Fruit fly (Drosophila melanogaster) whole organism, embryonic: ENCODE data around the gene bwa.
A peak's percentile ranks its signal among the peaks of the same experiment; 100 is the strongest.

Experiments used
- Asciz ChIP-seq: fragments of 200-800 bp; sonication (Bioruptor generic); optimal IDR thresholded peaks from 2 replicates; lab custom pipeline; 2017; ENCODE audit warnings: missing biosample characterization, mild to moderate bottlenecking, missing genetic modification characterization, missing genetic modification reagents
- Atf6 ChIP-seq: fragments of 200-800 bp; sonication (Bioruptor generic); IDR thresholded peaks from 2 replicates; pipeline ENCODE4 v1.3.6; 2022; ENCODE audit warnings: missing biosample characterization, missing genetic modification characterization
- Awh ChIP-seq: fragments of 200-800 bp; sonication (Bioruptor generic); IDR thresholded peaks from 2 replicates; pipeline ENCODE4, ENCODE4 v1.3.6; 2022; ENCODE audit warnings: missing biosample characterization, missing genetic modification characterization
- B-H1 ChIP-seq: fragments of 200-800 bp; sonication (Bioruptor generic); IDR thresholded peaks from 3 replicates; pipeline ENCODE4 v1.3.6; 2022; ENCODE audit warnings: missing biosample characterization, missing genetic modification characterization
- CG10147 ChIP-seq: fragments of 200-800 bp; sonication (Bioruptor generic); optimal IDR thresholded peaks from 2 replicates; lab custom pipeline; 2019; ENCODE audit warnings: missing biosample characterization, mild to moderate bottlenecking, missing genetic modification characterization, moderate library complexity
- CG10431 ChIP-seq: fragments of 200-800 bp; sonication (Bioruptor generic); optimal IDR thresholded peaks from 3 replicates; lab custom pipeline; 2018; ENCODE audit warnings: missing biosample characterization, mild to moderate bottlenecking, missing genetic modification characterization
- CG11093 ChIP-seq: fragments of 200-800 bp; sonication (Bioruptor generic); IDR thresholded peaks from 3 replicates; pipeline ENCODE4 v1.3.6; 2022; ENCODE audit warnings: missing biosample characterization, missing genetic modification characterization
- CG12299 ChIP-seq: fragments of 200-800 bp; sonication (Bioruptor generic); optimal IDR thresholded peaks from 2 replicates; lab custom pipeline; 2018; ENCODE audit warnings: missing biosample characterization, mild to moderate bottlenecking, missing genetic modification characterization
- CG12744 ChIP-seq: fragments of 200-800 bp; sonication (Bioruptor generic); optimal IDR thresholded peaks from 2 replicates; lab custom pipeline; 2016; ENCODE audit warnings: missing biosample characterization, missing genetic modification characterization
- CG15073 ChIP-seq: fragments of 200-800 bp; sonication (Bioruptor generic); optimal IDR thresholded peaks from 2 replicates; lab custom pipeline; 2016; ENCODE audit warnings: missing biosample characterization, missing genetic modification characterization
- CG15269 ChIP-seq: fragments of 200-800 bp; sonication (Bioruptor generic); optimal IDR thresholded peaks from 2 replicates; lab custom pipeline; 2018; ENCODE audit warnings: missing biosample characterization, mild to moderate bottlenecking, missing genetic modification characterization, moderate library complexity
- CG17186 ChIP-seq: fragments of 200-800 bp; sonication (Bioruptor generic); optimal IDR thresholded peaks from 3 replicates; lab custom pipeline; 2017; ENCODE audit warnings: missing biosample characterization, missing genetic modification reagents, missing genetic modification characterization
- CG17802 ChIP-seq: fragments of 200-800 bp; sonication (Bioruptor generic); optimal IDR thresholded peaks from 2 replicates; lab custom pipeline; 2018; ENCODE audit warnings: missing biosample characterization, mild to moderate bottlenecking, missing genetic modification characterization, moderate library complexity
- CG17912 ChIP-seq: fragments of 200-800 bp; sonication (Bioruptor generic); optimal IDR thresholded peaks from 2 replicates; lab custom pipeline; 2018; ENCODE audit warnings: missing biosample characterization, mild to moderate bottlenecking, missing genetic modification characterization
- CG18764 ChIP-seq: fragments of 200-800 bp; sonication (Bioruptor generic); optimal IDR thresholded peaks from 3 replicates; lab custom pipeline; 2016; ENCODE audit warnings: missing biosample characterization, missing genetic modification characterization
- CG34422 ChIP-seq: fragments of 200-800 bp; sonication (Bioruptor generic); IDR thresholded peaks from 3 replicates; pipeline ENCODE4 v1.3.6; 2022; ENCODE audit warnings: missing biosample characterization, missing genetic modification characterization
- CG43689 ChIP-seq: fragments of 200-800 bp; sonication (Bioruptor generic); IDR thresholded peaks from 2 replicates; pipeline ENCODE4 v1.3.6; 2022; ENCODE audit warnings: missing biosample characterization, missing genetic modification characterization
- CG6254 ChIP-seq: fragments of 200-800 bp; sonication (Bioruptor generic); optimal IDR thresholded peaks from 3 replicates; lab custom pipeline; 2017; ENCODE audit warnings: mild to moderate bottlenecking, missing biosample characterization, missing genetic modification reagents, missing genetic modification characterization
- CG6813 ChIP-seq: fragments of 200-800 bp; sonication (Bioruptor generic); optimal IDR thresholded peaks from 2 replicates; lab custom pipeline; 2017; ENCODE audit warnings: missing biosample characterization, missing genetic modification characterization, mild to moderate bottlenecking, moderate library complexity, missing genetic modification reagents
- CTCF ChIP-seq: fragments of 200-800 bp; sonication (Bioruptor generic); optimal IDR thresholded peaks from 2 replicates; lab custom pipeline; 2017; ENCODE audit warnings: missing biosample characterization, mild to moderate bottlenecking, missing genetic modification characterization, moderate library complexity
- CoRest ChIP-seq: fragments of 200-800 bp; sonication (Bioruptor generic); optimal IDR thresholded peaks from 3 replicates; lab custom pipeline; 2018; ENCODE audit warnings: missing biosample characterization, mild to moderate bottlenecking, missing genetic modification characterization, moderate library complexity
- HLH3B ChIP-seq: fragments of 200-800 bp; sonication (Bioruptor generic); IDR thresholded peaks from 2 replicates; pipeline ENCODE4 v1.3.6; 2022; ENCODE audit warnings: missing biosample characterization, missing genetic modification characterization
- HLH4C ChIP-seq: fragments of 200-800 bp; sonication (Bioruptor generic); IDR thresholded peaks from 3 replicates; pipeline ENCODE4 v1.3.6; 2022; ENCODE audit warnings: missing biosample characterization, missing genetic modification characterization; ENCODE audit not compliant: partially characterized antibody
- Hsf ChIP-seq: fragments of 200-800 bp; sonication (Bioruptor generic); optimal IDR thresholded peaks from 3 replicates; lab custom pipeline; 2016; ENCODE audit warnings: missing biosample characterization, missing genetic modification characterization
- Lpt ChIP-seq: fragments of >200 bp; optimal IDR thresholded peaks from 2 replicates; lab custom pipeline; 2018; ENCODE audit warnings: missing biosample characterization, missing genetic modification characterization
- Neu2 ChIP-seq: fragments of 200-800 bp; sonication (Bioruptor generic); optimal IDR thresholded peaks from 3 replicates; lab custom pipeline; 2016; ENCODE audit warnings: missing biosample characterization, missing genetic modification characterization, borderline replicate concordance
- Sin3A ChIP-seq: fragments of >200 bp; optimal IDR thresholded peaks from 2 replicates; lab custom pipeline; 2018
- YL-1 ChIP-seq: fragments of 200-800 bp; sonication (Bioruptor generic); optimal IDR thresholded peaks from 3 replicates; lab custom pipeline; 2017; ENCODE audit warnings: missing biosample characterization, mild to moderate bottlenecking, missing genetic modification characterization
- ase ChIP-seq: fragments of 200-800 bp; sonication (Bioruptor generic); IDR thresholded peaks from 3 replicates; pipeline ENCODE4 v1.3.6; 2022; ENCODE audit warnings: missing biosample characterization, missing genetic modification characterization
- az2 ChIP-seq: fragments of 200-800 bp; sonication (Bioruptor generic); optimal IDR thresholded peaks from 3 replicates; lab custom pipeline; 2016; ENCODE audit warnings: missing biosample characterization, missing genetic modification characterization
- br ChIP-seq: fragments of >200 bp; optimal IDR thresholded peaks from 2 replicates; lab custom pipeline; 2017
- cas ChIP-seq: fragments of 200-800 bp; sonication (Bioruptor generic); IDR thresholded peaks from 2 replicates; pipeline ENCODE4 v1.3.6; 2022; ENCODE audit warnings: missing biosample characterization, missing genetic modification characterization
- chn ChIP-seq: fragments of 200-800 bp; sonication (Bioruptor generic); optimal IDR thresholded peaks from 2 replicates; lab custom pipeline; 2016; ENCODE audit warnings: missing biosample characterization, missing genetic modification characterization
- ci ChIP-seq: fragments of 200-800 bp; sonication (Bioruptor generic); IDR thresholded peaks from 3 replicates; pipeline ENCODE4 v1.3.6; 2022; ENCODE audit warnings: missing biosample characterization, missing genetic modification characterization
- fru ChIP-seq: fragments of >200 bp; optimal IDR thresholded peaks from 2 replicates; lab custom pipeline; 2017
- gcm2 ChIP-seq: fragments of 200-800 bp; sonication (Bioruptor generic); optimal IDR thresholded peaks from 2 replicates; lab custom pipeline; 2016; ENCODE audit warnings: missing biosample characterization, missing genetic modification characterization
- jumu ChIP-seq: fragments of 200-800 bp; sonication (Bioruptor generic); optimal IDR thresholded peaks from 3 replicates; lab custom pipeline; 2016; ENCODE audit warnings: missing biosample characterization, missing genetic modification characterization
- lbe ChIP-seq: fragments of 200-800 bp; sonication (Bioruptor generic); optimal IDR thresholded peaks from 2 replicates; lab custom pipeline; 2016; ENCODE audit warnings: missing biosample characterization, mild to moderate bottlenecking, missing genetic modification characterization
- lmd ChIP-seq: fragments of 200-800 bp; sonication (Bioruptor generic); IDR thresholded peaks from 2 replicates; pipeline ENCODE4 v1.3.6; 2022; ENCODE audit warnings: missing biosample characterization, missing genetic modification characterization
- nau ChIP-seq: fragments of 200-800 bp; sonication (Bioruptor generic); optimal IDR thresholded peaks from 3 replicates; lab custom pipeline; 2017; ENCODE audit warnings: missing biosample characterization, mild to moderate bottlenecking, missing genetic modification characterization, missing genetic modification reagents
- scrt ChIP-seq: fragments of 200-800 bp; sonication (Bioruptor generic); optimal IDR thresholded peaks from 2 replicates; lab custom pipeline; 2018; ENCODE audit warnings: missing biosample characterization, mild to moderate bottlenecking, missing genetic modification characterization, moderate library complexity
- slp2 ChIP-seq: fragments of 200-800 bp; sonication (Bioruptor generic); optimal IDR thresholded peaks from 2 replicates; lab custom pipeline; 2016; ENCODE audit warnings: missing biosample characterization, missing genetic modification characterization
- sqz ChIP-seq: fragments of 200-800 bp; sonication (Bioruptor generic); optimal IDR thresholded peaks from 3 replicates; lab custom pipeline; 2018; ENCODE audit warnings: missing biosample characterization, mild to moderate bottlenecking, missing genetic modification characterization
- tgo ChIP-seq: fragments of 200-800 bp; sonication (Bioruptor generic); IDR thresholded peaks from 3 replicates; pipeline ENCODE4 v1.3.6; 2022; ENCODE audit warnings: missing biosample characterization, missing genetic modification characterization
- tio ChIP-seq: fragments of 200-800 bp; sonication (Bioruptor generic); optimal IDR thresholded peaks from 2 replicates; lab custom pipeline; 2017; ENCODE audit warnings: missing biosample characterization, missing genetic modification characterization, inconsistent platforms
- trem ChIP-seq: fragments of 200-800 bp; optimal IDR thresholded peaks from 3 replicates; lab custom pipeline; 2019; ENCODE audit warnings: missing biosample characterization, mild to moderate bottlenecking, missing genetic modification characterization, moderate library complexity
- ttk ChIP-seq: fragments of 200-800 bp; sonication (Bioruptor generic); IDR thresholded peaks from 2 replicates; pipeline ENCODE4 v2.1.2; 2022; ENCODE audit warnings: missing biosample characterization, missing genetic modification characterization
- unpg ChIP-seq: fragments of 200-800 bp; sonication (Bioruptor generic); optimal IDR thresholded peaks from 3 replicates; lab custom pipeline; 2018; ENCODE audit warnings: missing biosample characterization, mild to moderate bottlenecking, missing genetic modification characterization, moderate library complexity
- wdn ChIP-seq: fragments of 200-800 bp; sonication (Bioruptor generic); IDR thresholded peaks from 2 replicates; pipeline ENCODE4 v1.3.6; 2022; ENCODE audit warnings: missing biosample characterization, missing genetic modification characterization
- wek ChIP-seq: fragments of 200-800 bp; sonication (Bioruptor generic); optimal IDR thresholded peaks from 3 replicates; lab custom pipeline; 2018; ENCODE audit warnings: missing biosample characterization, mild to moderate bottlenecking, missing genetic modification characterization, moderate library complexity
- zen ChIP-seq: fragments of 200-800 bp; sonication (Bioruptor generic); optimal IDR thresholded peaks from 3 replicates; lab custom pipeline; 2018; ENCODE audit warnings: missing biosample characterization, mild to moderate bottlenecking, missing genetic modification characterization, moderate library complexity

Gene bwa

dm6 chr2L:20084785-20085555 is 18.8 kb downstream of the bwa start, which contains the start of gene fok (continued):
- TF ChIP-seq CG6254 (GFP tag; lab: Kevin White, UChicago) (peak; percentile 93), nau (GFP tag; lab: Kevin White, UChicago) (peak; percentile 97), CTCF (GFP tag; lab: Kevin White, UChicago) (peak; percentile 64), CG43689 (peak; percentile 86), trem (peak; percentile 93), CG10431 (GFP tag; lab: Kevin White, UChicago) (peak; percentile 89), Sin3A (lab: Kevin White, UChicago) (no peak), wdn (peak; percentile 90), CG34422 (GFP tag; lab: Robert Waterston, UW) (peak; percentile 93), CoRest (tag; lab: Kevin White, UChicago) (peak; percentile 97), lbe (GFP tag; lab: Kevin White, UChicago) (peak; percentile 98), wek (GFP tag; lab: Kevin White, UChicago) (peak; percentile 83), CG11093 (GFP tag; lab: Robert Waterston, UW) (peak; percentile 88), az2 (GFP tag; lab: Kevin White, UChicago) (peak; percentile 95), ci (GFP tag; lab: Robert Waterston, UW) (peak; percentile 96), br (lab: Kevin White, UChicago) (no peak), CG12299 (tag; lab: Kevin White, UChicago) (peak; percentile 96), Hsf (GFP tag; lab: Kevin White, UChicago) (peak; percentile 96), HLH4C (GFP tag; lab: Robert Waterston, UW) (no peak; the same call in 2 of the 3 replicates), jumu (GFP tag; lab: Kevin White, UChicago) (peak; percentile 91), B-H1 (GFP tag; lab: Robert Waterston, UW) (peak; percentile 92), gcm2 (GFP tag; lab: Kevin White, UChicago) (peak; percentile 86), tgo (GFP tag; lab: Robert Waterston, UW) (peak; percentile 97), zen (tag; lab: Kevin White, UChicago) (peak; percentile 92), Neu2 (GFP tag; lab: Kevin White, UChicago) (peak; percentile 82), scrt (peak; percentile 95), fru (lab: Kevin White, UChicago) (no peak), CG15269 (peak; percentile 98), unpg (peak; percentile 96), Asciz (GFP tag; lab: Kevin White, UChicago) (peak; percentile 96), CG17912 (GFP tag; lab: Kevin White, UChicago) (peak; percentile 79), CG17802 (tag; lab: Kevin White, UChicago) (peak; percentile 71), Lpt (GFP tag; lab: Kevin White, UChicago) (no peak), tio (GFP tag; lab: Kevin White, UChicago) (peak; percentile 96), CG17186 (GFP tag; lab: Kevin White, UChicago) (peak; percentile 66), YL-1 (peak; percentile 92), CG6813 (GFP tag; lab: Kevin White, UChicago) (peak; percentile 94), HLH3B (GFP tag; lab: Robert Waterston, UW) (peak; percentile 93), CG18764 (GFP tag; lab: Kevin White, UChicago) (peak; percentile 88), ase (GFP tag; lab: Robert Waterston, UW) (peak; percentile 87), chn (peak; percentile 94), Awh (peak; percentile 94), slp2 (peak; percentile 86), lmd (GFP tag; lab: Robert Waterston, UW) (peak; percentile 97), cas (peak; percentile 82), Atf6 (peak; percentile 97), CG12744 (GFP tag; lab: Kevin White, UChicago) (peak; percentile 93), sqz (GFP tag; lab: Kevin White, UChicago) (peak; percentile 96), CG15073 (GFP tag; lab: Kevin White, UChicago) (peak; percentile 70), ttk (GFP tag; lab: Robert Waterston, UW) (peak; percentile 91), CG10147 (GFP tag; lab: Kevin White, UChicago) (peak; percentile 94)
